Worm (Caenorhabditis elegans): ENCODE data around the gene srx-67.

srx-67 gene

DNA sequence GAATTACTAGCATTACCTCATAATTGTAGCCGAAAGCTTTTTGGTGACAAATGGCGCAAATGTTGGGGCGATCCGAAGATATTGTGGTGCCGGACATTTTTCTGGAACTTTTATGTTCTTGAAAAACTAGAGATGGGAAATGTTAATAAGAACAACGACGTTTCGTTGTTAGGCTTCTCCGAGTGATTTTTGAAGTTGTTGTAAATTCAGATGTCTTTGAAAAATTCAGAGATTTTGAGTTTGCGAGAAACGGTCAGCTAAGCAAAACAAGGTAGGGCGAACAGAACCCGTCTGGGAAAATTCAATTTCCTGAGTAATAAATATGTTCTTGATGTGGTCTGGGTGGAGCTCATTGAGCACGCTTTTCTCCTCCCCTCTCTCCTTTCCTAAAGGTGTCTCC lies 30.5 kb upstream of the srx-67 start, which contains the start of gene nhr-124:
Gene nhr-124 (minus strand): TSS at position 101 of the 400 bp plus-strand sequence.
- TF ChIP-seq ceh-16 (tag; optimal IDR thresholded peaks at IDR 0.05) (no peak), nhr-11 (tag; optimal IDR thresholded peaks at IDR 0.05) (no peak), dmd-4 (tag; optimal IDR thresholded peaks at IDR 0.05) (no peak), R02D3.7 (tag; optimal IDR thresholded peaks at IDR 0.05) (no peak), mdl-1 (tag; optimal IDR thresholded peaks at IDR 0.05) (no peak), aly-2 (tag; optimal IDR thresholded peaks at IDR 0.05) (no peak), unc-55 (GFP tag; optimal IDR thresholded peaks at IDR 0.05) (no peak), sma-9 (GFP tag; optimal IDR thresholded peaks at IDR 0.05) (no peak), sma-9 (tag; optimal IDR thresholded peaks at IDR 0.05) (no peak), nhr-237 (tag; optimal IDR thresholded peaks at IDR 0.05) (no peak), snpc-4 (tag; optimal IDR thresholded peaks at IDR 0.05) (no peak), ztf-11 (tag; optimal IDR thresholded peaks at IDR 0.05) (no peak)

DNA sequence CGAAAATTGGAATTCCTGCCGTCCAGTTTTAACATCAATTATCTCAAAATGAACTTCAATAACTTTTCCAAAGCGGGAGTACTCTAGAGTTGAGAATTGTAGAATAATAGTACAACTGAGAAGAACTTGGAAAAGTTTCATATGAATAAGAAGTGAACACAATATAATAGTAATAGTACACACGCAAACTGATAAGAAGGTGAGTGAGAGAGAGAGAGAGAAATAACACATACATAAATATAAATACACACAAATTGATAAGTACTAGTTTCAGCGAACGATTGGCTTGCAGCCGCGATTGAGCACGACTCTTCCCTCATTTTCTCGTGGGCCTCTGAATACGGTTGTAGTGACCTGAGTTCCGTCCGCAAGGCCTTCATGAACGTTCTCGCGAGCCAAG lies 27.5 kb upstream of the srx-67 start, which contains the start of gene C17E7.13:
Gene C17E7.13 (minus strand): TSS at position 176 of the 400 bp plus-strand sequence.
- no peak for TF ChIP-seq mab-5 (tag; optimal IDR thresholded peaks at IDR 0.05)
- TF ChIP-seq sma-9 (GFP tag; optimal IDR thresholded peaks at IDR 0.05) = no peak
- no peak for TF ChIP-seq sma-9 (tag; optimal IDR thresholded peaks at IDR 0.05)
- TF ChIP-seq fos-1 (tag; optimal IDR thresholded peaks at IDR 0.05) = peak; percentile 59
- no peak for TF ChIP-seq nhr-77 (tag; optimal IDR thresholded peaks at IDR 0.05)
- no peak for TF ChIP-seq unc-39 (tag; optimal IDR thresholded peaks at IDR 0.05)

DNA sequence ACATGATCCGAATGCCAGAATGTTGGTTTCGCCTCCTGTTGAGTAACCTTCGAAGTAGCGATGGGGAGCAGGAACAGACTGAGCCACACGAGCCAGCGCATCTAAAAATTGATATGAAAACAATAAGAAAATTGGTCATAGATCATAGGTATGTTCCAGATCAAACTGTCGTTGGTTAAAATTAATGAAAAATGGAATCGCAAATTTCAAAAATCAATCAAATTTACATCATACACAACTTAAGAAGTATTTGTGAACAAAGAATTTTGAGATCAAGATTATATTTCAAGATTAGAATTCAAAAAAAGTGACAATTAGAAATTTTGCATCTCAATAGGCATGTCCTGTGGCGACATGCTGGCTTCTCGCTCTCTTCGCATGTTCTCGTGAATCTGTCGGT lies 25.8 kb upstream of the srx-67 start, which contains the start of gene C17E7.9:
Gene C17E7.9 (minus strand): TSS at position 101 of the 400 bp plus-strand sequence.
- no peak for TF ChIP-seq crh-2 (tag; optimal IDR thresholded peaks at IDR 0.05)
- no peak for TF ChIP-seq unc-39 (tag; optimal IDR thresholded peaks at IDR 0.05)
- no peak for TF ChIP-seq zag-1 (tag; optimal IDR thresholded peaks at IDR 0.05)
- TF ChIP-seq nhr-77 (tag; optimal IDR thresholded peaks at IDR 0.05) = no peak
- TF ChIP-seq aly-2 (tag; optimal IDR thresholded peaks at IDR 0.05) = no peak
- TF ChIP-seq F13H6.1 (tag; optimal IDR thresholded peaks at IDR 0.05) = no peak
- no peak for TF ChIP-seq elt-1 (tag; optimal IDR thresholded peaks at IDR 0.05)
- TF ChIP-seq lin-13 (GFP tag; optimal IDR thresholded peaks at IDR 0.05) = no peak
- TF ChIP-seq ztf-1 (GFP tag; conservative IDR thresholded peaks at IDR 0.05) = no peak
- no peak for TF ChIP-seq elt-3 (tag; optimal IDR thresholded peaks at IDR 0.05)
- no peak for TF ChIP-seq ztf-4 (tag; optimal IDR thresholded peaks at IDR 0.05)
- TF ChIP-seq mab-5 (tag; optimal IDR thresholded peaks at IDR 0.05) = no peak
- TF ChIP-seq fos-1 (tag; optimal IDR thresholded peaks at IDR 0.05) = no peak
- no peak for TF ChIP-seq mbf-1 (tag; optimal IDR thresholded peaks at IDR 0.05)

DNA sequence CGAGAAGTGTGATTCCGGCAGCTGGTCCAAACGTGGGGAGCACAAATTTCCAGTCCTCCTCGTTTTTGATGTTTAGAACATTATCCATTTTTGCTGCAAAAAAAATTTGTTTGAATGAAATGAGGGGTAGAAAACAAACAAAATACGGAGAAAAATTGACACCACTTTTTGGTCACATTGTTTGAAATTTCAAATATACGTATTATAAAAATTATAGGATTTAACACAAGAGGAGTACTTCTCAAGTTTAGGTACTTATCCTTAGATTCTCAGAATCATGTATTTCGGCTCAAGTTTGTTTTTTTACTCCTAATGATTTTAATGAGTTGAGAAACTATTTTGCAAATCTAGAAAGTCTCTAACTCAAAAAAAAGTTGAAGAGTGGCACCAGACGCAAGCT lies 24.7 kb upstream of the srx-67 start, which contains the start of gene C17E7.12:
Gene C17E7.12 (minus strand): TSS at position 101 of the 400 bp plus-strand sequence.
- TF ChIP-seq ama-1 (optimal IDR thresholded peaks at IDR 0.05) = no peak
- no peak for TF ChIP-seq lin-11 (tag; optimal IDR thresholded peaks at IDR 0.05)
- no peak for TF ChIP-seq F13H6.1 (tag; optimal IDR thresholded peaks at IDR 0.05)
- TF ChIP-seq unc-39 (tag; optimal IDR thresholded peaks at IDR 0.05) = no peak
- no peak for TF ChIP-seq gmeb-1 (tag; optimal IDR thresholded peaks at IDR 0.05)
- TF ChIP-seq ztf-11 (tag; optimal IDR thresholded peaks at IDR 0.05) = no peak
- TF ChIP-seq zag-1 (tag; optimal IDR thresholded peaks at IDR 0.05) = no peak
- no peak for TF ChIP-seq nhr-237 (tag; optimal IDR thresholded peaks at IDR 0.05)
- TF ChIP-seq nhr-12 (tag; optimal IDR thresholded peaks at IDR 0.05) = no peak
- no peak for TF ChIP-seq elt-3 (tag; optimal IDR thresholded peaks at IDR 0.05)

DNA sequence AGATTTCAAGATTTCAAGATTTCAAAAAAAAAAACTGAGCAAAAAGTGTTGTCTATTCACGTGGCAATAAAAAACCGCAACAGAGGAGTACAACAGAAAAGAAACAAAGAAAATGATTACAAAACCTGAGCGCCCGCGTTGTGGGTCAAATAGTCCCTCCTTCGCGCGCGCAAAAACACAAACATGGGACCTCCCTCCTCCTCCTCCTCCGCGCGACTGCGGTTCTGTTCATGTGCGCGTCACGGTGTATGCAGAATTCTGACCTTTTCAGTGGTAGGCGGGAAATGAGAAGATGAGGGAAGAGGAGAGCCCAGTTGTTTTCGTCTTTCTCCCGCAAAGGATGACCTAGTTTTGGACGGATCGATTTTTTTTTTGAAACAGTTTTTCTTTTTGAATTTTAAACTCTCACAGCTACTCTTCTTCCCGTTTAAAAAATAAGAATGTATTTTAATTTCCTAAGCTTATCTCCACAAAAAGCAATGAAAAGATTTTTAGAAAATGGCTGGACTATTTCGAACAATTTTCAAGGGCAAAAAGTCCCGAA lies 24.1 kb upstream of the srx-67 start, which contains the start of gene C17E7.4:
Gene C17E7.4 (plus strand): TSS at position 494 of the 544 bp plus-strand sequence.
- TF ChIP-seq elt-3 (tag; optimal IDR thresholded peaks at IDR 0.05) = no peak
- no peak for TF ChIP-seq ztf-1 (GFP tag; conservative IDR thresholded peaks at IDR 0.05)
- TF ChIP-seq lin-39 (tag; optimal IDR thresholded peaks at IDR 0.05) = no peak
- no peak for TF ChIP-seq nhr-25 (tag; optimal IDR thresholded peaks at IDR 0.05)
- TF ChIP-seq nhr-77 (tag; optimal IDR thresholded peaks at IDR 0.05) = no peak
- TF ChIP-seq ceh-82 (tag; optimal IDR thresholded peaks at IDR 0.05) = no peak
- no peak for TF ChIP-seq snpc-4 (tag; optimal IDR thresholded peaks at IDR 0.05)
- no peak for TF ChIP-seq Y55F3AM.14 (GFP tag; optimal IDR thresholded peaks at IDR 0.05)
- no peak for TF ChIP-seq blmp-1 (tag; optimal IDR thresholded peaks at IDR 0.05; ENCODE audit: insufficient read depth)

Measured in whole organism, L2 larva.